Worm (Caenorhabditis elegans) whole organism, L3 larva: ENCODE results near the gene K02H11.9.

Source experiments
- R02D3.7 ChIP-seq: fragments of 150-350 bp; optimal IDR thresholded peaks from 2 replicates; lab custom pipeline; 2014; ENCODE audit warnings: missing biosample characterization, missing genetic modification characterization
- ZK546.5 ChIP-seq: sonication (generic microtip); optimal IDR thresholded peaks from 2 replicates; lab custom pipeline; 2017; ENCODE audit warnings: missing biosample characterization, missing genetic modification characterization
- aly-2 ChIP-seq: fragments of 150-350 bp; optimal IDR thresholded peaks from 2 replicates; lab custom pipeline; 2014; ENCODE audit warnings: missing biosample characterization, missing genetic modification characterization
- ceh-16 ChIP-seq: sonication (generic microtip); optimal IDR thresholded peaks from 2 replicates; lab custom pipeline; 2017; ENCODE audit warnings: missing biosample characterization, missing genetic modification characterization
- ceh-28 ChIP-seq: fragments of 150-350 bp; optimal IDR thresholded peaks from 2 replicates; lab custom pipeline; 2014; ENCODE audit warnings: missing biosample characterization, missing genetic modification reagents, missing genetic modification characterization
- ceh-9 ChIP-seq: sonication (generic microtip); optimal IDR thresholded peaks from 2 replicates; lab custom pipeline; 2018; ENCODE audit warnings: missing biosample characterization, missing genetic modification characterization
- daf-12 ChIP-seq: fragments of 150-350 bp; optimal IDR thresholded peaks from 2 replicates; lab custom pipeline; 2014; ENCODE audit warnings: missing biosample characterization, missing genetic modification reagents, missing genetic modification characterization
- egl-27 ChIP-seq: sonication (generic microtip); optimal IDR thresholded peaks from 4 replicates; lab custom pipeline; 2017; ENCODE audit warnings: missing biosample characterization, missing genetic modification reagents, missing genetic modification characterization
- elt-1 ChIP-seq: fragments of 150-350 bp; optimal IDR thresholded peaks from 2 replicates; lab custom pipeline; 2014; ENCODE audit warnings: missing biosample characterization, missing genetic modification characterization
- elt-3 ChIP-seq, 3 experiments: fragments of 150-350 bp in 1 of 3; sonication (generic microtip) in 2 of 3; optimal IDR thresholded peaks; 2 replicates in 2 of 3; 4 replicates in 1 of 3; lab custom pipeline; 2014 to 2017; ENCODE audit warnings: missing biosample characterization in 3 of 3, missing genetic modification characterization in 3 of 3
- eor-1 ChIP-seq, 2 experiments: fragments of 150-350 bp; optimal IDR thresholded peaks; 2 replicates each; lab custom pipeline; 2014 to 2018; ENCODE audit warnings: missing biosample characterization in 2 of 2, missing genetic modification characterization in 2 of 2
- fkh-2 ChIP-seq: fragments of 150-350 bp; optimal IDR thresholded peaks from 2 replicates; lab custom pipeline; 2014; ENCODE audit warnings: missing biosample characterization, missing genetic modification reagents, missing genetic modification characterization
- fos-1 ChIP-seq: fragments of 150-350 bp; optimal IDR thresholded peaks from 2 replicates; lab custom pipeline; 2014; ENCODE audit warnings: missing biosample characterization, missing genetic modification characterization
- hmg-11 ChIP-seq: sonication (generic microtip); optimal IDR thresholded peaks from 2 replicates; lab custom pipeline; 2016; ENCODE audit warnings: missing genetic modification characterization, missing compliant biosample characterization
- jun-1 ChIP-seq: fragments of 150-350 bp; optimal IDR thresholded peaks from 2 replicates; lab custom pipeline; 2014; ENCODE audit warnings: missing biosample characterization, missing genetic modification reagents, missing genetic modification characterization
- lin-15B ChIP-seq: fragments of 150-350 bp; optimal IDR thresholded peaks from 2 replicates; lab custom pipeline; 2014; ENCODE audit warnings: missing biosample characterization, missing genetic modification characterization
- lin-39 ChIP-seq: fragments of 150-350 bp; optimal IDR thresholded peaks from 2 replicates; lab custom pipeline; 2018; ENCODE audit warnings: missing biosample characterization, missing genetic modification reagents, missing genetic modification characterization
- lsy-12 ChIP-seq: sonication (generic microtip); optimal IDR thresholded peaks from 2 replicates; lab custom pipeline; 2016; ENCODE audit warnings: mild to moderate bottlenecking, missing genetic modification characterization, missing compliant biosample characterization
- mdl-1 ChIP-seq: fragments of 150-350 bp; optimal IDR thresholded peaks from 2 replicates; lab custom pipeline; 2014; ENCODE audit warnings: missing biosample characterization, missing genetic modification characterization
- mml-1 ChIP-seq: fragments of 150-350 bp; sonication (generic microtip); optimal IDR thresholded peaks from 3 replicates; lab custom pipeline; 2014; ENCODE audit warnings: missing biosample characterization, missing genetic modification characterization
- nfya-1 ChIP-seq: sonication (generic microtip); optimal IDR thresholded peaks from 2 replicates; lab custom pipeline; 2017; ENCODE audit warnings: missing genetic modification characterization, mild to moderate bottlenecking, missing compliant biosample characterization, antibody characterized with exemption, moderate library complexity; ENCODE audit not compliant: insufficient read depth
- nhr-11 ChIP-seq: fragments of 150-350 bp; optimal IDR thresholded peaks from 2 replicates; lab custom pipeline; 2014; ENCODE audit warnings: missing biosample characterization, missing genetic modification characterization
- nhr-12 ChIP-seq: fragments of 150-350 bp; optimal IDR thresholded peaks from 2 replicates; lab custom pipeline; 2014; ENCODE audit warnings: missing biosample characterization, missing genetic modification characterization
- nhr-23 ChIP-seq: fragments of 150-350 bp; optimal IDR thresholded peaks from 2 replicates; lab custom pipeline; 2014; ENCODE audit warnings: missing biosample characterization, missing genetic modification reagents, missing genetic modification characterization
- nhr-237 ChIP-seq: fragments of 150-350 bp; optimal IDR thresholded peaks from 2 replicates; lab custom pipeline; 2014; ENCODE audit warnings: missing biosample characterization, missing genetic modification characterization
- nhr-25 ChIP-seq: sonication (generic microtip); optimal IDR thresholded peaks from 2 replicates; lab custom pipeline; 2017; ENCODE audit warnings: missing biosample characterization, missing genetic modification characterization
- nhr-67 ChIP-seq: fragments of 150-350 bp; optimal IDR thresholded peaks from 2 replicates; lab custom pipeline; 2014; ENCODE audit warnings: missing biosample characterization, missing genetic modification characterization
- nhr-77 ChIP-seq: fragments of 150-350 bp; optimal IDR thresholded peaks from 2 replicates; lab custom pipeline; 2014; ENCODE audit warnings: missing biosample characterization, missing genetic modification characterization
- pqm-1 ChIP-seq: fragments of 150-350 bp; optimal IDR thresholded peaks from 2 replicates; lab custom pipeline; 2017; ENCODE audit warnings: missing biosample characterization, missing genetic modification characterization, inconsistent platforms
- skn-1 ChIP-seq: fragments of 150-350 bp; optimal IDR thresholded peaks from 2 replicates; lab custom pipeline; 2014; ENCODE audit warnings: missing biosample characterization, missing genetic modification characterization
- snpc-4 ChIP-seq: fragments of 150-350 bp; optimal IDR thresholded peaks from 2 replicates; lab custom pipeline; 2014; ENCODE audit warnings: missing biosample characterization, missing genetic modification characterization
- unc-39 ChIP-seq: sonication (generic microtip); optimal IDR thresholded peaks from 4 replicates; lab custom pipeline; 2017; ENCODE audit warnings: missing biosample characterization, missing genetic modification characterization
- unc-62 ChIP-seq: fragments of 150-350 bp; sonication (generic microtip); optimal IDR thresholded peaks from 4 replicates; lab custom pipeline; 2014; ENCODE audit warnings: missing biosample characterization, missing genetic modification reagents, missing genetic modification characterization
- ztf-11 ChIP-seq: fragments of 150-350 bp; optimal IDR thresholded peaks from 2 replicates; lab custom pipeline; 2014; ENCODE audit warnings: missing biosample characterization, missing genetic modification characterization

Gene K02H11.9

ce11 chrV:1521845-1522244, 15.0 kb downstream of the K02H11.9 start, which contains the start of gene str-240:
Gene str-240, minus strand, starts transcription at chrV:1521945.
- TF ChIP-seq nhr-11 (tag; lab: Kevin White, UChicago) (no peak), nhr-77 (tag; lab: Kevin White, UChicago) (no peak), lin-39 (tag; lab: Kevin White, UChicago) (no peak), pqm-1 (no peak), egl-27 (tag; lab: Kevin White, UChicago) (no peak), ceh-28 (tag; lab: Kevin White, UChicago) (no peak), jun-1 (no peak), mml-1 (tag; lab: Kevin White, UChicago) (no peak), daf-12 (tag; lab: Kevin White, UChicago) (no peak), lsy-12 (tag; lab: Kevin White, UChicago) (no peak), elt-3 (tag; optimal IDR thresholded peaks at IDR 0.05; lab: Kevin White, UChicago) (no peak), unc-39 (tag; lab: Kevin White, UChicago) (no peak), nfya-1 (tag; lab: Kevin White, UChicago) (no peak), eor-1 (tag; optimal IDR thresholded peaks at IDR 0.05; lab: Kevin White, UChicago) (no peak), snpc-4 (tag; lab: Kevin White, UChicago) (no peak), mdl-1 (no peak)

ce11 chrV:1511537-1511936, 25.3 kb downstream of the K02H11.9 start, which contains the start of gene nhr-260:
Gene nhr-260, minus strand, starts transcription at chrV:1511637.
- TF ChIP-seq fos-1 (no peak), unc-39 (tag; lab: Kevin White, UChicago) (no peak), hmg-11 (tag; lab: Kevin White, UChicago) (no peak), elt-1 (tag; lab: Kevin White, UChicago) (no peak), R02D3.7 (tag; lab: Kevin White, UChicago) (no peak), jun-1 (no peak), aly-2 (no peak)

ce11 chrV:1505995-1506394, 30.9 kb downstream of the K02H11.9 start, which contains the start of gene sru-28:
Gene sru-28, plus strand, starts transcription at chrV:1506295.
- no peak for TF ChIP-seq lin-15B (tag; lab: Kevin White, UChicago)
- no peak for TF ChIP-seq nhr-23 (tag; lab: Kevin White, UChicago)
- no peak for TF ChIP-seq skn-1 (tag; lab: Kevin White, UChicago)
- TF ChIP-seq, all 47 proteins: peak for 0

ce11 chrV:1499140-1499539, 37.7 kb downstream of the K02H11.9 start, which contains the start of gene sru-27:
Gene sru-27, plus strand, starts transcription at chrV:1499440.
- TF ChIP-seq fkh-2 (tag; lab: Kevin White, UChicago) (no peak), nhr-12 (no peak), nhr-25 (tag; lab: Kevin White, UChicago) (no peak), eor-1 (tag; optimal IDR thresholded peaks at IDR 0.05; lab: Kevin White, UChicago) (no peak), ZK546.5 (no peak), unc-62 (GFP tag; lab: Kevin White, UChicago) (no peak), daf-12 (tag; lab: Kevin White, UChicago) (no peak), nhr-237 (tag; lab: Kevin White, UChicago) (no peak), lin-39 (tag; lab: Kevin White, UChicago) (no peak), lsy-12 (tag; lab: Kevin White, UChicago) (no peak), ceh-9 (tag; lab: Kevin White, UChicago) (no peak), ztf-11 (tag; lab: Kevin White, UChicago) (no peak), nhr-67 (tag; lab: Kevin White, UChicago) (no peak), nhr-11 (tag; lab: Kevin White, UChicago) (no peak), skn-1 (tag; lab: Kevin White, UChicago) (no peak), ceh-16 (no peak)

ce11 chrV:1495752-1496151, 41.1 kb downstream of the K02H11.9 start:
- TF ChIP-seq fkh-2 (tag; lab: Kevin White, UChicago) (no peak), ceh-28 (tag; lab: Kevin White, UChicago) (peak; percentile 89)
- TF ChIP-seq, all 47 proteins: peak for 1
